Fruit fly (Drosophila melanogaster) whole organism, prepupa: ENCODE data around the gene Septin1.

ENCODE experiments used
- Blimp-1 ChIP-seq: fragments of 200-800 bp; sonication (Bioruptor generic); optimal IDR thresholded peaks from 3 replicates; lab custom pipeline; 2017; ENCODE audit warnings: missing biosample characterization, missing genetic modification characterization, mild to moderate bottlenecking, moderate library complexity, missing genetic modification reagents
- CG10669 ChIP-seq: fragments of 200-800 bp; sonication (Bioruptor generic); optimal IDR thresholded peaks from 3 replicates; lab custom pipeline; 2018; ENCODE audit warnings: missing biosample characterization, mild to moderate bottlenecking, missing genetic modification characterization, moderate library complexity
- CG11294 ChIP-seq: fragments of 200-800 bp; sonication (Bioruptor generic); IDR thresholded peaks from 2 replicates; pipeline ENCODE4 v1.3.6; 2022; ENCODE audit warnings: missing biosample characterization, missing genetic modification characterization
- CG11762 ChIP-seq: fragments of 200-800 bp; sonication (Bioruptor generic); optimal IDR thresholded peaks from 3 replicates; lab custom pipeline; 2016; ENCODE audit warnings: missing biosample characterization, missing genetic modification characterization; ENCODE audit not compliant: insufficient read depth
- CG15336 ChIP-seq: fragments of 200-800 bp; sonication (Bioruptor generic); IDR thresholded peaks from 2 replicates; pipeline ENCODE4 v1.3.6; 2022; ENCODE audit warnings: missing biosample characterization, missing genetic modification characterization
- CG1621 ChIP-seq: fragments of 200-800 bp; sonication (Bioruptor generic); optimal IDR thresholded peaks from 3 replicates; lab custom pipeline; 2018; ENCODE audit warnings: missing biosample characterization, mild to moderate bottlenecking, missing genetic modification characterization
- CG3032 ChIP-seq: fragments of 200-800 bp; optimal IDR thresholded peaks from 2 replicates; lab custom pipeline; 2019; ENCODE audit warnings: missing biosample characterization, mild to moderate bottlenecking, missing genetic modification characterization, moderate library complexity
- CG31627 ChIP-seq: fragments of 200-800 bp; sonication (Bioruptor generic); optimal IDR thresholded peaks from 3 replicates; lab custom pipeline; 2016; ENCODE audit warnings: missing biosample characterization, missing genetic modification characterization
- CG3919 ChIP-seq: fragments of 200-800 bp; sonication (Bioruptor generic); optimal IDR thresholded peaks from 3 replicates; lab custom pipeline; 2016; ENCODE audit warnings: missing biosample characterization, missing genetic modification characterization
- CG6163 ChIP-seq: fragments of 200-800 bp; sonication (Bioruptor generic); IDR thresholded peaks from 3 replicates; pipeline ENCODE4 v1.3.6; 2022; ENCODE audit warnings: missing biosample characterization, missing genetic modification characterization
- CG6276 ChIP-seq: fragments of 200-800 bp; sonication (Bioruptor generic); optimal IDR thresholded peaks from 2 replicates; lab custom pipeline; 2017; ENCODE audit warnings: missing biosample characterization, mild to moderate bottlenecking, missing genetic modification characterization
- CG6792 ChIP-seq: fragments of 200-800 bp; sonication (Bioruptor generic); optimal IDR thresholded peaks from 3 replicates; lab custom pipeline; 2016; ENCODE audit warnings: missing biosample characterization, missing genetic modification characterization
- CG6808 ChIP-seq: fragments of 200-800 bp; sonication (Bioruptor generic); optimal IDR thresholded peaks from 3 replicates; lab custom pipeline; 2017; ENCODE audit warnings: missing biosample characterization, missing genetic modification characterization, mild to moderate bottlenecking, moderate library complexity, missing genetic modification reagents
- CG6854 ChIP-seq: fragments of 200-800 bp; sonication (Bioruptor generic); optimal IDR thresholded peaks from 2 replicates; lab custom pipeline; 2017; ENCODE audit warnings: missing biosample characterization, mild to moderate bottlenecking, missing genetic modification characterization
- CG8319 ChIP-seq: fragments of 200-800 bp; sonication (Bioruptor generic); optimal IDR thresholded peaks from 3 replicates; lab custom pipeline; 2016; ENCODE audit warnings: missing biosample characterization, missing genetic modification characterization
- CG8632 ChIP-seq: fragments of 200-800 bp; sonication (Bioruptor generic); optimal IDR thresholded peaks from 3 replicates; lab custom pipeline; 2016; ENCODE audit warnings: missing biosample characterization, missing genetic modification characterization
- CG9139 ChIP-seq: fragments of 200-800 bp; sonication (Bioruptor generic); optimal IDR thresholded peaks from 3 replicates; lab custom pipeline; 2017; ENCODE audit warnings: missing biosample characterization, mild to moderate bottlenecking, missing genetic modification characterization
- Eip75B ChIP-seq: fragments of 200-800 bp; sonication (Bioruptor generic); optimal IDR thresholded peaks from 3 replicates; lab custom pipeline; 2016; ENCODE audit warnings: missing biosample characterization, missing genetic modification characterization
- Eip78C ChIP-seq: fragments of 200-800 bp; sonication (Bioruptor generic); peaks from one replicate; lab custom pipeline; 2016; ENCODE audit warnings: missing biosample characterization, missing genetic modification characterization
- Eip93F ChIP-seq: fragments of 200-800 bp; sonication (Bioruptor generic); optimal IDR thresholded peaks from 2 replicates; lab custom pipeline; 2016; ENCODE audit warnings: missing biosample characterization, mild to moderate bottlenecking, missing genetic modification characterization
- Ets21C ChIP-seq: fragments of 200-800 bp; sonication (Bioruptor generic); optimal IDR thresholded peaks from 3 replicates; lab custom pipeline; 2016; ENCODE audit warnings: missing biosample characterization, missing genetic modification characterization
- Ets96B ChIP-seq: fragments of 200-800 bp; optimal IDR thresholded peaks from 2 replicates; lab custom pipeline; 2019; ENCODE audit warnings: missing biosample characterization, mild to moderate bottlenecking, missing genetic modification characterization, moderate library complexity
- Hr39 ChIP-seq: fragments of 200-800 bp; sonication (Bioruptor generic); optimal IDR thresholded peaks from 2 replicates; lab custom pipeline; 2016; ENCODE audit warnings: missing biosample characterization, missing genetic modification characterization
- Hr4 ChIP-seq: fragments of 200-800 bp; sonication (Bioruptor generic); optimal IDR thresholded peaks from 3 replicates; lab custom pipeline; 2016; ENCODE audit warnings: missing biosample characterization, missing genetic modification characterization
- Lpt ChIP-seq: fragments of 200-800 bp; sonication (Bioruptor generic); optimal IDR thresholded peaks from 3 replicates; lab custom pipeline; 2016; ENCODE audit warnings: missing biosample characterization, missing genetic modification characterization
- Met ChIP-seq: fragments of 200-800 bp; sonication (Bioruptor generic); optimal IDR thresholded peaks from 3 replicates; lab custom pipeline; 2016; ENCODE audit warnings: missing biosample characterization, missing genetic modification characterization
- OdsH ChIP-seq: fragments of 200-800 bp; sonication (Bioruptor generic); optimal IDR thresholded peaks from 3 replicates; lab custom pipeline; 2016; ENCODE audit warnings: missing biosample characterization, missing genetic modification characterization
- Smox ChIP-seq: fragments of 200-800 bp; sonication (Bioruptor generic); optimal IDR thresholded peaks from 3 replicates; lab custom pipeline; 2016; ENCODE audit warnings: missing biosample characterization, missing genetic modification characterization
- Sox102F ChIP-seq: fragments of 200-800 bp; sonication (Bioruptor generic); optimal IDR thresholded peaks from 2 replicates; lab custom pipeline; 2016; ENCODE audit warnings: missing biosample characterization, mild to moderate bottlenecking, missing genetic modification characterization
- Sox14 ChIP-seq: fragments of 200-800 bp; sonication (Bioruptor generic); optimal IDR thresholded peaks from 3 replicates; lab custom pipeline; 2016; ENCODE audit warnings: missing biosample characterization, missing genetic modification characterization
- Sox15 ChIP-seq: fragments of 200-800 bp; sonication (Bioruptor generic); optimal IDR thresholded peaks from 3 replicates; lab custom pipeline; 2016; ENCODE audit warnings: missing biosample characterization, missing genetic modification characterization
- achi ChIP-seq: fragments of 200-800 bp; sonication (Bioruptor generic); optimal IDR thresholded peaks from 3 replicates; lab custom pipeline; 2016; ENCODE audit warnings: missing biosample characterization, missing genetic modification characterization
- acj6 ChIP-seq: fragments of 200-800 bp; sonication (Bioruptor generic); optimal IDR thresholded peaks from 3 replicates; lab custom pipeline; 2016; ENCODE audit warnings: missing biosample characterization, missing genetic modification characterization
- dac ChIP-seq: fragments of 200-800 bp; sonication (Bioruptor generic); optimal IDR thresholded peaks from 2 replicates; lab custom pipeline; 2017; ENCODE audit warnings: missing biosample characterization, mild to moderate bottlenecking, missing genetic modification characterization
- dsx ChIP-seq: fragments of 200-800 bp; optimal IDR thresholded peaks from 3 replicates; lab custom pipeline; 2019; ENCODE audit warnings: missing biosample characterization, mild to moderate bottlenecking, missing genetic modification characterization, moderate library complexity; ENCODE audit not compliant: poor library complexity, severe bottlenecking
- eg ChIP-seq: fragments of 200-800 bp; sonication (Bioruptor generic); IDR thresholded peaks from 3 replicates; pipeline ENCODE4 v1.3.6; 2022; ENCODE audit warnings: missing biosample characterization, missing genetic modification characterization
- esn ChIP-seq: fragments of 200-800 bp; sonication (Bioruptor generic); optimal IDR thresholded peaks from 2 replicates; lab custom pipeline; 2016; ENCODE audit warnings: missing biosample characterization, mild to moderate bottlenecking, missing genetic modification characterization, moderate library complexity
- fd59A ChIP-seq: fragments of 200-800 bp; sonication (Bioruptor generic); optimal IDR thresholded peaks from 2 replicates; lab custom pipeline; 2017; ENCODE audit warnings: missing biosample characterization, mild to moderate bottlenecking, missing genetic modification characterization, missing genetic modification reagents
- lz ChIP-seq: fragments of 200-800 bp; sonication (Bioruptor generic); optimal IDR thresholded peaks from 3 replicates; lab custom pipeline; 2016; ENCODE audit warnings: missing biosample characterization, missing genetic modification characterization
- net ChIP-seq: fragments of 200-800 bp; sonication (Bioruptor generic); optimal IDR thresholded peaks from 3 replicates; lab custom pipeline; 2016; ENCODE audit warnings: missing biosample characterization, missing genetic modification characterization
- salr ChIP-seq, 2 experiments: fragments of 200-800 bp; sonication (Bioruptor generic); optimal IDR thresholded peaks; 3 replicates each; lab custom pipeline; 2016 to 2018; ENCODE audit warnings: missing biosample characterization in 2 of 2, missing genetic modification characterization in 2 of 2, mild to moderate bottlenecking in 1 of 2
- spab ChIP-seq: fragments of 200-800 bp; sonication (Bioruptor generic); optimal IDR thresholded peaks from 2 replicates; lab custom pipeline; 2017; ENCODE audit warnings: missing biosample characterization, mild to moderate bottlenecking, missing genetic modification characterization, missing genetic modification reagents
- ss ChIP-seq, 2 experiments: fragments of 200-800 bp; sonication (Bioruptor generic); optimal IDR thresholded peaks; 2 replicates in 1 of 2; 3 replicates in 1 of 2; lab custom pipeline; 2017 to 2018; ENCODE audit warnings: mild to moderate bottlenecking in 2 of 2, missing biosample characterization in 2 of 2, missing genetic modification characterization in 2 of 2, moderate library complexity in 1 of 2
- topi ChIP-seq: fragments of 200-800 bp; sonication (Bioruptor generic); optimal IDR thresholded peaks from 3 replicates; lab custom pipeline; 2016; ENCODE audit warnings: missing biosample characterization, missing genetic modification characterization
- vri ChIP-seq: fragments of 200-800 bp; sonication (Bioruptor generic); optimal IDR thresholded peaks from 3 replicates; lab custom pipeline; 2016; ENCODE audit warnings: missing biosample characterization, mild to moderate bottlenecking, missing genetic modification characterization

The Septin1 gene

DNA sequence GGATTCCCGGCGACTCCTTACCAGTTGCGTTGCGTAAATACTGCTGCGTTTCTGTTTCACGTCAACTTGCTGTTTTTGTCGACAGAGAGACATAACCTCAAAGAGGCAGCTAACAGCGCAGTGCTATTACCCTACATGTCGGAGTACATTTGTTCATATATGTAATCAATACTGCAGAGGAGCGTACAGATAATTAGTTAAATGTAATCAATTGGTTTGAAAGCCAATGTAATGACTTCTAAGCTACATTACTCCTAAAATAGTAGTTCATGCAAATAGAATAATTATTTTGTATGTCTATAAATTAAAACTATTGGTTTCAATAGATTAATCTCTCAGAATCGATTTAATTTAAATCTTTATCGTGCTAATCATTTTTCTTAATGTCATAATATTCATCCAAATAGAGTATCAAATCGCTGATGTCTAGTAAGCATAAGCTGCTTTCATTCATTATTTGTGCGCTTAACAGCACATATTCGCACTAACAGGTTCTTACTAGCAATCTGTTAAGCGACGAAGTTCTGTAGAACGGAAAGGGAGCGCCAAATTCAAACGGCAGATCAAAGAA is 38.8 kb upstream of the Septin1 start, which contains the start of the genes SLIRP1 and anox (continued):
- TF ChIP-seq CG10669 = peak; percentile 92
- peak; percentile 90 for TF ChIP-seq topi (GFP tag; lab: Kevin White, UChicago)
- TF ChIP-seq Lpt (GFP tag; lab: Kevin White, UChicago) = peak; percentile 78
- peak; percentile 90 for TF ChIP-seq CG3032 (tag; lab: Kevin White, UChicago)
- TF ChIP-seq CG6163 = peak; percentile 64; the same call in 1 of the 3 replicates
- TF ChIP-seq esn (GFP tag; lab: Kevin White, UChicago) = peak; percentile 92
- peak; percentile 82 for TF ChIP-seq CG11762 (GFP tag; lab: Kevin White, UChicago)
- TF ChIP-seq Eip75B (GFP tag; lab: Kevin White, UChicago) = peak; percentile 85
- TF ChIP-seq salr (GFP tag; optimal IDR thresholded peaks at IDR 0.05; lab: Kevin White, UChicago) = peak; percentile 64 to 81
- peak; percentile 89 for TF ChIP-seq Met (GFP tag; lab: Kevin White, UChicago)
- peak; percentile 85 for TF ChIP-seq Sox15 (GFP tag; lab: Kevin White, UChicago)
- peak; percentile 86 for TF ChIP-seq CG6808
- peak; percentile 86 for TF ChIP-seq CG6792 (GFP tag; lab: Kevin White, UChicago)
- peak; percentile 86 for TF ChIP-seq CG31627 (GFP tag; lab: Kevin White, UChicago)
- TF ChIP-seq CG11294 (GFP tag; lab: Robert Waterston, UW) = peak; percentile 55; the same call in 1 of the 2 replicates
- peak; percentile 88 for TF ChIP-seq Smox (GFP tag; lab: Kevin White, UChicago)
- peak; percentile 92 for TF ChIP-seq Ets96B (tag; lab: Kevin White, UChicago)
- peak; percentile 87 for TF ChIP-seq Sox14
- TF ChIP-seq CG9139 = no peak
- TF ChIP-seq Eip93F = no peak
- TF ChIP-seq Hr39 (GFP tag; lab: Kevin White, UChicago) = peak; percentile 82
- peak; percentile 82 for TF ChIP-seq achi (GFP tag; lab: Kevin White, UChicago)
- TF ChIP-seq CG6276 (GFP tag; lab: Kevin White, UChicago) = no peak
- peak; percentile 70 for TF ChIP-seq Blimp-1 (GFP tag; lab: Kevin White, UChicago)
- peak; percentile 86 for TF ChIP-seq CG8632
- TF ChIP-seq spab (GFP tag; lab: Kevin White, UChicago) = peak; percentile 81
- peak; percentile 84 for TF ChIP-seq fd59A (GFP tag; lab: Kevin White, UChicago)
- TF ChIP-seq lz (GFP tag; lab: Kevin White, UChicago) = peak; percentile 91
- peak; percentile 89 for TF ChIP-seq acj6 (GFP tag; lab: Kevin White, UChicago)
- TF ChIP-seq Eip78C (GFP tag; lab: Kevin White, UChicago) = peak; percentile 96
- TF ChIP-seq CG3919 (GFP tag; lab: Kevin White, UChicago) = peak; percentile 81
- peak; percentile 83 for TF ChIP-seq Hr4
- peak; percentile 80 for TF ChIP-seq eg (GFP tag; lab: Robert Waterston, UW)
- peak; percentile 79 for TF ChIP-seq CG1621

DNA sequence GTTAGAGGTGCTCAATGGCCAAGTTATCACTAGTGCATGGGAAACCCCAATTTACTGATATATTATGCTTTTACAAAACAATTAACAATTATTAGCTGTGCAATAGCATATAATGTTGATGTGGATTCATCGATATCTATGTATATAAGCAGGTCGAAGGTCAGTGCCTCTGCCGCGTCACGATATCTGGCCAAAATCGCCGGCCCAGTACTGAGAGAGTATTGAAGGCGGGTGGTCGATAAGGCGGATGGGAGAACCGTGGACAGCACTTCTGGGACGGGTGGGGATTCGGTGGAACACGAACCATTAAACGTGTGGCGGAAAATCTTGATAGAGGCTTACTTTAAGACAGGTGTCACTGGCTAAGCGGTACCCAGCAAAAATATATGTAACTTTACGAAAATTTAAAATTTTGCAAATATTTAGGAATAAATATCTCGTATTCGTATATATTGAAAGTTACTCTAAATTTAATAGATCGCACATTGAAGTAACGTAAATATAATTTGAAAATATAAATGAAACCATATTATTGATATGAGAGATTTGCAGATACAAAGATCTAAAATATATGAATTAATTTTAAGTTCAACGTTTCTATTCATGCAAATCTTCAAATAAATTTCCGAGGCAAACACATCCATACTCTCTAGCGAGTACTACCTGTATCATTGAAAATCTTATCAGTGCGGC is 35.7 kb upstream of the Septin1 start:
- no peak for TF ChIP-seq Sox102F
- no peak for TF ChIP-seq achi (GFP tag; lab: Kevin White, UChicago)
- no peak for TF ChIP-seq CG8319 (GFP tag; lab: Kevin White, UChicago)
- no peak for TF ChIP-seq spab (GFP tag; lab: Kevin White, UChicago)
- no peak for TF ChIP-seq esn (GFP tag; lab: Kevin White, UChicago)
- TF ChIP-seq Eip93F = no peak
- TF ChIP-seq CG31627 (GFP tag; lab: Kevin White, UChicago) = no peak
- no peak for TF ChIP-seq CG9139
- TF ChIP-seq ss (GFP tag; optimal IDR thresholded peaks at IDR 0.05; lab: Kevin White, UChicago) = peak in 1 of 2 experiments; percentile 39
- no peak for TF ChIP-seq Ets21C (GFP tag; lab: Kevin White, UChicago)
- no peak for TF ChIP-seq Hr39 (GFP tag; lab: Kevin White, UChicago)
- peak; percentile 19 for TF ChIP-seq CG11762 (GFP tag; lab: Kevin White, UChicago)
- peak; percentile 18; the same call in 1 of the 2 replicates for TF ChIP-seq CG15336 (GFP tag; lab: Robert Waterston, UW)
- TF ChIP-seq Sox14 = no peak
- no peak for TF ChIP-seq CG1621
- no peak for TF ChIP-seq CG6163
- no peak for TF ChIP-seq CG8632
- no peak for TF ChIP-seq lz (GFP tag; lab: Kevin White, UChicago)
- TF ChIP-seq CG6854 = no peak
- no peak for TF ChIP-seq dac (GFP tag; lab: Kevin White, UChicago)
- peak; percentile 26 for TF ChIP-seq CG3919 (GFP tag; lab: Kevin White, UChicago)
- TF ChIP-seq CG6808 = no peak
- no peak for TF ChIP-seq Lpt (GFP tag; lab: Kevin White, UChicago)
- TF ChIP-seq dsx (GFP tag; lab: Kevin White, UChicago) = no peak
- TF ChIP-seq vri = no peak
- TF ChIP-seq CG3032 (tag; lab: Kevin White, UChicago) = peak; percentile 48
- no peak for TF ChIP-seq net (GFP tag; lab: Kevin White, UChicago)
- TF ChIP-seq OdsH (GFP tag; lab: Kevin White, UChicago) = no peak
